Comparison of ENCODE assay signal across 2 fruit fly cellular contexts in the genomic region with DNA sequence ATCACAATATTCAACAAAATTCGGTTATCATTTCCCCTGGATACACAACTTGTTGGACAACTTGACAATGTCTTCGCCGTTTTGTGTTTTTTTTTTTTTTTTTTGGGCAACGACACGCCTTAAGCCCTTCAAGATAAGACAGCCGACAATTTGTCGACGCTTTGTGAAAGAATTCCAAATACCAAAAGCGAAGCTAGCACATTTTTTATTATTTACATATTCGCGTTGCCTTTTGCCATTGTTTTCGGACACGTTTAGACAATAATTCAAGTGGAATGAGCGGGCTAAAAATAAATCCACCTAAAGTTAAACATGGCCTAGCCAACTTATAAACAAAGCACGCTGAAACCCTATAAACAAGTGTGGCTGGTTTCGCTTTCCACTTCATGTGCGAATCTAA.
A peak's percentile ranks its signal among the peaks of the same experiment; 100 is the strongest.
TF ChIP-seq lines count a peak whose summit lies in the region.

No protein-coding gene starts in this region.

- no peak for TF ChIP-seq CTCF in whole organism, embryonic (GFP tag; optimal IDR thresholded peaks at IDR 0.05; lab: Kevin White, UChicago)

TF ChIP-seq in whole organism, embryonic, 481 proteins besides CTCF, POLR2A, EP300 and RAD21:
- TF ChIP-seq Med (GFP tag; lab: Kevin White, UChicago) (peak; percentile 40), CG4360 (GFP tag; IDR thresholded peaks at IDR 0.05; lab: Robert Waterston, UW) (no peak), Oaz (GFP tag; IDR thresholded peaks at IDR 0.05; lab: Robert Waterston, UW) (no peak), cwo (GFP tag; optimal IDR thresholded peaks at IDR 0.05; lab: Kevin White, UChicago) (peak; percentile 42), Blimp-1 (GFP tag; optimal IDR thresholded peaks at IDR 0.05; lab: Kevin White, UChicago) (no peak), Pdp1 (GFP tag; optimal IDR thresholded peaks at IDR 0.05; lab: Kevin White, UChicago) (peak in 1 of 2 experiments; percentile 24), Xbp1 (GFP tag; optimal IDR thresholded peaks at IDR 0.05; lab: Kevin White, UChicago) (no peak), lab (GFP tag; optimal IDR thresholded peaks at IDR 0.05; lab: Kevin White, UChicago) (peak; percentile 6), CG8290 (GFP tag; optimal IDR thresholded peaks at IDR 0.05; lab: Kevin White, UChicago) (no peak), CG8290 (tag; optimal IDR thresholded peaks at IDR 0.05; lab: Kevin White, UChicago) (peak in 1 of 2 experiments; percentile 31), HLHmδ (GFP tag; optimal IDR thresholded peaks at IDR 0.05; lab: Kevin White, UChicago) (no peak), CG32772 (GFP tag; IDR thresholded peaks at IDR 0.05; lab: Robert Waterston, UW) (0 out of 2 replicates have a peak, but pooled peaks have one; percentile 8), sqz (GFP tag; optimal IDR thresholded peaks at IDR 0.05; lab: Kevin White, UChicago) (peak; percentile 22), sd (tag; optimal IDR thresholded peaks at IDR 0.05; lab: Kevin White, UChicago) (peak; percentile 82), ttk (GFP tag; IDR thresholded peaks at IDR 0.05; lab: Robert Waterston, UW) (no peak), caup (GFP tag; optimal IDR thresholded peaks at IDR 0.05; lab: Kevin White, UChicago; ENCODE audit: severe bottlenecking) (peak; percentile 34)

TF ChIP-seq in whole organism, prepupa, 60 proteins besides CTCF, POLR2A, EP300 and RAD21:
- TF ChIP-seq CG9139 (GFP tag; optimal IDR thresholded peaks at IDR 0.05; lab: Kevin White, UChicago) (no peak), fkh (GFP tag; optimal IDR thresholded peaks at IDR 0.05; lab: Kevin White, UChicago) (peak; percentile 66)
TF ChIP-seq in whole organism, prepupa: peak in this region for 1.
